Worm (Caenorhabditis elegans) whole organism, young adult: Measurements from ENCODE around the gene ajm-1.

Experiments used
- C06A6.2 ChIP-seq: fragments of 200-800 bp; sonication (Bioruptor generic); conservative IDR thresholded peaks from 2 replicates; pipeline ENCODE4 v1.3.6; 2022; ENCODE audit warnings: missing genetic modification characterization, missing compliant biosample characterization
- F23B12.7 ChIP-seq: sonication (generic microtip); optimal IDR thresholded peaks from 2 replicates; lab custom pipeline; 2017; ENCODE audit warnings: missing genetic modification characterization, mild to moderate bottlenecking, missing compliant biosample characterization, antibody characterized with exemption, moderate library complexity; ENCODE audit not compliant: insufficient read depth
- Y95B8A.8 ChIP-seq: fragments of 200-800 bp; sonication (Bioruptor generic); IDR thresholded peaks from 2 replicates; pipeline ENCODE4 v1.3.6; 2022; ENCODE audit warnings: missing genetic modification reagents, missing genetic modification characterization, missing compliant biosample characterization
- atf-7 ChIP-seq: sonication (generic microtip); optimal IDR thresholded peaks from 2 replicates; lab custom pipeline; 2017; ENCODE audit warnings: mild to moderate bottlenecking, missing genetic modification characterization, missing compliant biosample characterization
- ceh-100 ChIP-seq: fragments of 200-800 bp; sonication (Bioruptor generic); IDR thresholded peaks from 2 replicates; pipeline ENCODE4 v1.3.6; 2022; ENCODE audit warnings: missing genetic modification reagents, missing genetic modification characterization, missing compliant biosample characterization
- ceh-40 ChIP-seq: fragments of 200-800 bp; sonication (Bioruptor generic); IDR thresholded peaks from 2 replicates; pipeline ENCODE4 v1.3.6; 2022; ENCODE audit warnings: missing genetic modification characterization, missing compliant biosample characterization
- chd-7 ChIP-seq: sonication (generic microtip); optimal IDR thresholded peaks from 2 replicates; lab custom pipeline; 2016; ENCODE audit warnings: mild to moderate bottlenecking, missing genetic modification characterization, moderate library complexity, missing compliant biosample characterization
- die-1 ChIP-seq: sonication (generic microtip); optimal IDR thresholded peaks from 2 replicates; lab custom pipeline; 2016; ENCODE audit warnings: missing genotype, mild to moderate bottlenecking, missing genetic modification characterization, missing compliant biosample characterization
- egl-18 ChIP-seq: fragments of 200-800 bp; sonication (Bioruptor generic); IDR thresholded peaks from 2 replicates; pipeline ENCODE4 v1.3.6; 2022; ENCODE audit warnings: missing genetic modification reagents, missing genetic modification characterization, missing compliant biosample characterization
- egrh-3 ChIP-seq: fragments of 200-800 bp; sonication (Bioruptor generic); IDR thresholded peaks from 2 replicates; pipeline ENCODE4 v1.3.6; 2022; ENCODE audit warnings: missing genetic modification reagents, missing genetic modification characterization, missing compliant biosample characterization
- ets-4 ChIP-seq: fragments of 200-800 bp; sonication (Bioruptor generic); optimal IDR thresholded peaks from 2 replicates; lab custom pipeline; 2018; ENCODE audit warnings: mild to moderate bottlenecking, missing genetic modification characterization, missing compliant biosample characterization
- fkh-3 ChIP-seq: sonication (generic microtip); optimal IDR thresholded peaks from 2 replicates; lab custom pipeline; 2016; ENCODE audit warnings: mild to moderate bottlenecking, missing genetic modification characterization, missing compliant biosample characterization
- him-1 ChIP-seq: sonication (generic microtip); optimal IDR thresholded peaks from 2 replicates; lab custom pipeline; 2016; ENCODE audit warnings: missing genotype, missing genetic modification reagents, missing genetic modification characterization, missing compliant biosample characterization
- lin-40 ChIP-seq: sonication (generic microtip); optimal IDR thresholded peaks from 2 replicates; lab custom pipeline; 2016; ENCODE audit warnings: missing genetic modification characterization, mild to moderate bottlenecking, missing compliant biosample characterization, missing genotype, missing genetic modification reagents
- madf-10 ChIP-seq: sonication (generic microtip); optimal IDR thresholded peaks from 2 replicates; lab custom pipeline; 2016; ENCODE audit warnings: mild to moderate bottlenecking, missing genetic modification characterization, missing compliant biosample characterization
- mcd-1 ChIP-seq: fragments of 200-800 bp; sonication (Bioruptor generic); IDR thresholded peaks from 2 replicates; pipeline ENCODE4 v1.3.6; 2022; ENCODE audit warnings: missing genetic modification reagents, missing genetic modification characterization, missing compliant biosample characterization
- mes-4 ChIP-seq: sonication (generic microtip); optimal IDR thresholded peaks from 2 replicates; lab custom pipeline; 2016; ENCODE audit warnings: missing genotype, missing genetic modification characterization, missing compliant biosample characterization
- nfya-2 ChIP-seq: fragments of 200-800 bp; sonication (Bioruptor generic); IDR thresholded peaks from 2 replicates; pipeline ENCODE4 v1.3.6; 2022; ENCODE audit warnings: missing genetic modification reagents, missing genetic modification characterization, missing compliant biosample characterization
- nfyb-1 ChIP-seq: fragments of 200-800 bp; sonication (Bioruptor generic); IDR thresholded peaks from 2 replicates; pipeline ENCODE4 v1.3.6; 2022; ENCODE audit warnings: missing genetic modification reagents, missing genetic modification characterization, missing compliant biosample characterization
- nhr-120 ChIP-seq: fragments of 200-800 bp; sonication (Bioruptor generic); IDR thresholded peaks from 2 replicates; pipeline ENCODE4 v1.3.6; 2022; ENCODE audit warnings: missing genetic modification characterization, missing compliant biosample characterization
- nhr-80 ChIP-seq: sonication (generic microtip); optimal IDR thresholded peaks from 2 replicates; lab custom pipeline; 2016; ENCODE audit warnings: missing genetic modification characterization, missing compliant biosample characterization
- pbrm-1 ChIP-seq: fragments of 200-800 bp; sonication (Bioruptor generic); IDR thresholded peaks from 2 replicates; pipeline ENCODE4 v1.3.6; 2022; ENCODE audit warnings: missing genetic modification reagents, missing genetic modification characterization, missing compliant biosample characterization
- rpc-1 ChIP-seq, 2 experiments: fragments of 150-350 bp in 1 of 2; sonication (generic microtip) in 1 of 2; optimal IDR thresholded peaks; 2 replicates each; lab custom pipeline; 2014 to 2018; ENCODE audit warnings: missing biosample characterization in 1 of 2, missing genetic modification characterization in 1 of 2, missing genetic modification reagents in 1 of 2, missing genotype in 1 of 2
- tlf-1 ChIP-seq: fragments of 200-800 bp; sonication (Bioruptor generic); optimal IDR thresholded peaks from 2 replicates; lab custom pipeline; 2018; ENCODE audit warnings: mild to moderate bottlenecking, missing genetic modification characterization, missing compliant biosample characterization
- zfh-2 ChIP-seq: fragments of 200-800 bp; sonication (Bioruptor generic); conservative IDR thresholded peaks from 2 replicates; pipeline ENCODE4 v1.3.6; 2022; ENCODE audit warnings: missing genetic modification reagents, missing genetic modification characterization, missing compliant biosample characterization
- ztf-25 ChIP-seq: fragments of 200-800 bp; sonication (Bioruptor generic); IDR thresholded peaks from 2 replicates; pipeline ENCODE4 v1.3.6; 2022; ENCODE audit warnings: missing genetic modification reagents, missing genetic modification characterization, missing compliant biosample characterization
- ztf-6 ChIP-seq: fragments of 200-800 bp; sonication (Bioruptor generic); IDR thresholded peaks from 2 replicates; pipeline ENCODE4 v1.3.6; 2022; ENCODE audit warnings: missing genetic modification reagents, missing genetic modification characterization, missing compliant biosample characterization

The ajm-1 gene

DNA sequence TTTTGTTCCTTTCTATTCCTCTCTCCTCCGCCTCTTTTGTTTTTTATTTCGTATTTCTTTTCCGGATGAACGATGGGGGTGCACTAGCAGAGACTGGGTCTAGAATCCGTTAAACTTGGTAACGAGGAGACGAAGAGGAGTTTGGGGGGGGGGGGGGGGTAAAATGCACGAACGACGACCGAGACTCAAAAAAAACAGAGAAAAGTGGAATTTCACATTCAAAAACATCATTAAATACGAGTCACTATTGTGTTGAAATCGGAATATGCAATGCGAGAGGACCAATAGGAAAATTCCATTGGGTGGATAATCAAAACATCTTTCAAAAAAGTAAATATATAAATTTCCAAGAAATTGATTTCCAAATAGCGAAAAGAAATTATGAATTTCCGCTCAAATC lies 71.5 kb downstream of the ajm-1 start, which contains the start of gene B0563.7:
Gene B0563.7, minus strand, starts transcription at position 101 of the 400 bp plus-strand sequence.
- no peak for TF ChIP-seq ets-4 (GFP tag; lab: Kevin White, UChicago)
- no peak for TF ChIP-seq ceh-40 (GFP tag; lab: Robert Waterston, UW)

ce11 chrX:9155751-9156150 lies 73.0 kb downstream of the ajm-1 start:
- TF ChIP-seq F23B12.7 (tag; lab: Kevin White, UChicago) (no peak), die-1 (no peak), nfya-2 (GFP tag; lab: Robert Waterston, UW) (no peak), fkh-3 (tag; lab: Kevin White, UChicago) (no peak), nfyb-1 (GFP tag; lab: Robert Waterston, UW) (no peak), C06A6.2 (GFP tag; lab: Robert Waterston, UW) (no peak), rpc-1 (optimal IDR thresholded peaks at IDR 0.05; lab: Kevin White, UChicago) (no peak), rpc-1 (tag; optimal IDR thresholded peaks at IDR 0.05; lab: Kevin White, UChicago) (no peak), egrh-3 (GFP tag; lab: Robert Waterston, UW) (no peak), zfh-2 (GFP tag; lab: Robert Waterston, UW) (no peak), nhr-80 (no peak)

DNA sequence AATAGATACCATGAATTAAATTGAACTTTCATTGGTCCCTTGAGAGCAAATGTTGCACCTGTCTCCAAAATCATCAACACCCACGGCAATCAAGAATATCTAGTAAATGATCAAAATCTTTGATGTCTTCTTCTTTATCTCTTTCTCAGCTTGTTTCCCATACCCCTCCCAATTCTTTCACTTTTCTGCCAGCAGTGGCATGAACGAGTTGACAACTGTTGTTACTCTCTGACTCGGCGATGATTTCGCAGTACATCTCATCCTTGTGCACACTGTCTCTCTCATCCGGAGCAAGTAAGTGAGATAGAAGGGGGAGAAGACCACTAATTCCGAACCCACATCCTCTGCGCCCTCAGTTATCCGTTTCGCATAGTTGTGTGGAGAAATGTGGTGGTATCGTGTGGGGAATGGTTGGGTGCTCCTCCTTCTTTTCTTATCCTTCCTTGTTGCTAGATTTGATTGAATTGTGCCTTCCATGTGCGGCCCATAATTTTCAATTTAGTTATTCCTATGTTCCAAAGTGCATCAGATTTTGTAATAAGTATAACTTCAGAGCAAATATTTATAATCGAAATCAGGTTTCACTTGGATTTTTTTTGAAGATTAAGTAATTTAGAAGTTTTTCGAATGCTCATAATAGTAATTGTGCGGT lies 78.6 kb downstream of the ajm-1 start:
- no peak for TF ChIP-seq nfya-2 (GFP tag; lab: Robert Waterston, UW)
- 0 out of 2 replicates have a peak, but pooled peaks have one; percentile 6 for TF ChIP-seq pbrm-1 (GFP tag; lab: Robert Waterston, UW)

DNA sequence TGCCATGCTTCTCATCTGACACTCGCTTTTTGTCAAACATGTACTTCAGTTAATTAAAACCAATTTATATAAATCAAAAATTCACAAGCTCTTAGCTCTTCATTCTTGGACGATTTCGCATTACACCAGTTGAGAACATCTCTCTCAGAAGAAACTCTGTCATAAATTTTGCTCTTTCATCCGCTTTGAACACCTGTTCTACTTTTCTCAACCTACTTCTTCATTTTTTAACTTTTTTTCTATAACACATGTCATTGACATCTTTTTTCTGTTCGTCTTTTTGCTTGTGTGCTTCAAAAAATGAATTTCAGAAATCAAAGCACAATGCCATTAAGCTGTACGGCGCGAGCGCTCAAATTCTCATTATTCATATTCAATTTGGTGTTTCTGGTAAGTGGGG lies 80.1 kb downstream of the ajm-1 start, which contains the start of gene tsp-11:
Gene tsp-11, plus strand, starts transcription at position 301 of the 400 bp plus-strand sequence.
- no peak for TF ChIP-seq mes-4
- no peak for TF ChIP-seq ztf-25 (GFP tag; lab: Robert Waterston, UW)
- no peak for TF ChIP-seq tlf-1 (GFP tag; lab: Kevin White, UChicago)
- TF ChIP-seq egl-18 (GFP tag; lab: Robert Waterston, UW), result no peak
- no peak for TF ChIP-seq madf-10 (tag; lab: Kevin White, UChicago)
- TF ChIP-seq mcd-1, result no peak
- TF ChIP-seq chd-7, result no peak
- TF ChIP-seq pbrm-1 (GFP tag; lab: Robert Waterston, UW), result no peak
- no peak for TF ChIP-seq lin-40 (tag; lab: Kevin White, UChicago)
- no peak for TF ChIP-seq atf-7
- no peak for TF ChIP-seq him-1 (tag; lab: Kevin White, UChicago)
- TF ChIP-seq die-1, result no peak
- TF ChIP-seq C06A6.2 (GFP tag; lab: Robert Waterston, UW), result no peak
- no peak for TF ChIP-seq nhr-120 (GFP tag; lab: Robert Waterston, UW)
- TF ChIP-seq ceh-100 (GFP tag; lab: Robert Waterston, UW), result no peak
- no peak for TF ChIP-seq Y95B8A.8 (GFP tag; lab: Robert Waterston, UW)
- no peak for TF ChIP-seq ztf-6 (GFP tag; lab: Robert Waterston, UW)
- TF ChIP-seq, all 124 proteins: peak for 0
